Worm (Caenorhabditis elegans) whole organism, L2 larva: ENCODE results near the gene F26C11.1.
A peak's percentile ranks its signal among the peaks of the same experiment; 100 is the strongest.

Experiments used
- C34F6.9 ChIP-seq: fragments of 150-350 bp; optimal IDR thresholded peaks from 2 replicates; lab custom pipeline; 2014; ENCODE audit warnings: missing biosample characterization, missing genetic modification characterization
- R02D3.7 ChIP-seq: fragments of 150-350 bp; optimal IDR thresholded peaks from 2 replicates; lab custom pipeline; 2014; ENCODE audit warnings: missing biosample characterization, missing genetic modification characterization
- Y55F3AM.14 ChIP-seq: fragments of 200-800 bp; sonication (Bioruptor generic); optimal IDR thresholded peaks from 2 replicates; lab custom pipeline; 2018; ENCODE audit warnings: mild to moderate bottlenecking, missing genetic modification characterization, missing compliant biosample characterization
- alr-1 ChIP-seq: fragments of 150-350 bp; optimal IDR thresholded peaks from 2 replicates; lab custom pipeline; 2014; ENCODE audit warnings: missing biosample characterization, missing genetic modification characterization
- aly-2 ChIP-seq: fragments of 150-350 bp; optimal IDR thresholded peaks from 2 replicates; lab custom pipeline; 2014; ENCODE audit warnings: missing biosample characterization, missing genetic modification characterization
- ama-1 ChIP-seq: fragments of 150-350 bp; optimal IDR thresholded peaks from 2 replicates; lab custom pipeline; 2018; ENCODE audit warnings: inconsistent platforms
- blmp-1 ChIP-seq: sonication (generic microtip); optimal IDR thresholded peaks from 2 replicates; lab custom pipeline; 2017; ENCODE audit warnings: missing genetic modification characterization, mild to moderate bottlenecking, missing compliant biosample characterization, antibody characterized with exemption, moderate library complexity; ENCODE audit not compliant: insufficient read depth
- ceh-16 ChIP-seq: fragments of 150-350 bp; optimal IDR thresholded peaks from 2 replicates; lab custom pipeline; 2014; ENCODE audit warnings: missing biosample characterization, missing genetic modification characterization
- crh-2 ChIP-seq: sonication (generic microtip); optimal IDR thresholded peaks from 2 replicates; lab custom pipeline; 2017; ENCODE audit warnings: missing biosample characterization, missing genetic modification characterization
- dmd-4 ChIP-seq: sonication (generic microtip); optimal IDR thresholded peaks from 2 replicates; lab custom pipeline; 2017; ENCODE audit warnings: missing biosample characterization, missing genetic modification characterization
- egl-27 ChIP-seq: sonication (generic microtip); optimal IDR thresholded peaks from 3 replicates; lab custom pipeline; 2017; ENCODE audit warnings: missing biosample characterization, missing genetic modification reagents, missing genetic modification characterization
- elt-1 ChIP-seq: fragments of 150-350 bp; optimal IDR thresholded peaks from 2 replicates; lab custom pipeline; 2014; ENCODE audit warnings: missing biosample characterization, missing genetic modification characterization
- elt-3 ChIP-seq: sonication (generic microtip); optimal IDR thresholded peaks from 2 replicates; lab custom pipeline; 2017; ENCODE audit warnings: missing biosample characterization, missing genetic modification characterization
- fos-1 ChIP-seq: fragments of 150-350 bp; optimal IDR thresholded peaks from 2 replicates; lab custom pipeline; 2014; ENCODE audit warnings: missing biosample characterization, missing genetic modification characterization
- gmeb-1 ChIP-seq: fragments of 150-350 bp; optimal IDR thresholded peaks from 2 replicates; lab custom pipeline; 2014; ENCODE audit warnings: missing biosample characterization, missing genetic modification characterization
- lin-11 ChIP-seq: fragments of 150-350 bp; sonication (generic microtip); optimal IDR thresholded peaks from 2 replicates; lab custom pipeline; 2014; ENCODE audit warnings: missing biosample characterization, missing genetic modification characterization, inconsistent platforms, mixed read lengths
- lin-13 ChIP-seq: fragments of 150-350 bp; optimal IDR thresholded peaks from 2 replicates; lab custom pipeline; 2014; ENCODE audit warnings: missing biosample characterization, missing genetic modification reagents, missing genetic modification characterization
- lin-39 ChIP-seq: fragments of 150-350 bp; optimal IDR thresholded peaks from 2 replicates; lab custom pipeline; 2014; ENCODE audit warnings: missing biosample characterization, missing genetic modification reagents, missing genetic modification characterization
- lsy-2 ChIP-seq, 2 experiments: fragments of 150-350 bp in 1 of 2; sonication (generic microtip) in 1 of 2; optimal IDR thresholded peaks; 2 replicates each; lab custom pipeline; 2014 to 2017; ENCODE audit warnings: missing biosample characterization in 2 of 2, missing genetic modification characterization in 2 of 2
- mab-5 ChIP-seq: fragments of 150-350 bp; optimal IDR thresholded peaks from 2 replicates; lab custom pipeline; 2014; ENCODE audit warnings: missing biosample characterization, missing genetic modification characterization
- mbf-1 ChIP-seq: sonication (generic microtip); optimal IDR thresholded peaks from 2 replicates; lab custom pipeline; 2017; ENCODE audit warnings: missing biosample characterization, missing genetic modification characterization
- mdl-1 ChIP-seq, 2 experiments: fragments of 150-350 bp in 1 of 2; sonication (generic microtip) in 1 of 2; optimal IDR thresholded peaks; 2 replicates each; lab custom pipeline; 2017; ENCODE audit warnings: missing biosample characterization in 2 of 2, missing genetic modification characterization in 2 of 2
- nhr-11 ChIP-seq: fragments of 150-350 bp; optimal IDR thresholded peaks from 2 replicates; lab custom pipeline; 2014; ENCODE audit warnings: missing biosample characterization, missing genetic modification characterization
- nhr-12 ChIP-seq: fragments of 150-350 bp; optimal IDR thresholded peaks from 2 replicates; lab custom pipeline; 2014; ENCODE audit warnings: missing biosample characterization, missing genetic modification characterization
- nhr-129 ChIP-seq: fragments of 150-350 bp; optimal IDR thresholded peaks from 2 replicates; lab custom pipeline; 2014; ENCODE audit warnings: missing biosample characterization, missing genetic modification characterization
- nhr-23 ChIP-seq: fragments of 150-350 bp; optimal IDR thresholded peaks from 2 replicates; lab custom pipeline; 2014; ENCODE audit warnings: missing biosample characterization, missing genetic modification reagents, missing genetic modification characterization
- nhr-237 ChIP-seq: fragments of 150-350 bp; optimal IDR thresholded peaks from 2 replicates; lab custom pipeline; 2014; ENCODE audit warnings: missing biosample characterization, missing genetic modification characterization
- nhr-25 ChIP-seq: fragments of 150-350 bp; sonication (generic microtip); optimal IDR thresholded peaks from 3 replicates; lab custom pipeline; 2014; ENCODE audit warnings: missing biosample characterization, missing genetic modification characterization
- nhr-6 ChIP-seq: fragments of 150-350 bp; optimal IDR thresholded peaks from 2 replicates; lab custom pipeline; 2014; ENCODE audit warnings: missing biosample characterization, missing genetic modification characterization
- sem-4 ChIP-seq: fragments of 150-350 bp; optimal IDR thresholded peaks from 2 replicates; lab custom pipeline; 2014; ENCODE audit warnings: missing biosample characterization, missing genetic modification reagents, missing genetic modification characterization
- skn-1 ChIP-seq: sonication (generic microtip); optimal IDR thresholded peaks from 2 replicates; lab custom pipeline; 2017; ENCODE audit warnings: missing biosample characterization, missing genetic modification characterization
- sma-3 ChIP-seq: sonication (generic microtip); optimal IDR thresholded peaks from 2 replicates; lab custom pipeline; 2016; ENCODE audit warnings: missing genetic modification reagents, missing genetic modification characterization, missing compliant biosample characterization
- sma-9 ChIP-seq, 2 experiments: fragments of 150-350 bp in 1 of 2; sonication (generic microtip) in 1 of 2; optimal IDR thresholded peaks; 2 replicates each; lab custom pipeline; 2014 to 2016; ENCODE audit warnings: missing genetic modification characterization in 2 of 2, mild to moderate bottlenecking in 1 of 2, missing biosample characterization in 1 of 2, missing compliant biosample characterization in 1 of 2, missing genetic modification reagents in 1 of 2, moderate library complexity in 1 of 2
- snpc-4 ChIP-seq: fragments of 150-350 bp; optimal IDR thresholded peaks from 2 replicates; lab custom pipeline; 2014; ENCODE audit warnings: missing biosample characterization, missing genetic modification characterization
- unc-39 ChIP-seq: fragments of 150-350 bp; optimal IDR thresholded peaks from 2 replicates; lab custom pipeline; 2014; ENCODE audit warnings: missing biosample characterization, missing genetic modification characterization
- unc-55 ChIP-seq: fragments of 150-350 bp; sonication (generic microtip); optimal IDR thresholded peaks from 3 replicates; lab custom pipeline; 2014; ENCODE audit warnings: missing biosample characterization, missing genetic modification reagents, missing genetic modification characterization
- unc-62 ChIP-seq: fragments of 150-350 bp; optimal IDR thresholded peaks from 2 replicates; lab custom pipeline; 2014; ENCODE audit warnings: missing biosample characterization, missing genetic modification reagents, missing genetic modification characterization
- zag-1 ChIP-seq: fragments of 150-350 bp; optimal IDR thresholded peaks from 2 replicates; lab custom pipeline; 2014; ENCODE audit warnings: missing biosample characterization, missing genetic modification characterization
- ztf-1 ChIP-seq: fragments of 200-800 bp; sonication (Bioruptor generic); conservative IDR thresholded peaks from 2 replicates; pipeline ENCODE4 v1.3.6; 2022; ENCODE audit warnings: missing genetic modification characterization, missing compliant biosample characterization
- ztf-11 ChIP-seq: sonication (generic microtip); optimal IDR thresholded peaks from 2 replicates; lab custom pipeline; 2017; ENCODE audit warnings: missing biosample characterization, missing genetic modification characterization

Gene F26C11.1

DNA sequence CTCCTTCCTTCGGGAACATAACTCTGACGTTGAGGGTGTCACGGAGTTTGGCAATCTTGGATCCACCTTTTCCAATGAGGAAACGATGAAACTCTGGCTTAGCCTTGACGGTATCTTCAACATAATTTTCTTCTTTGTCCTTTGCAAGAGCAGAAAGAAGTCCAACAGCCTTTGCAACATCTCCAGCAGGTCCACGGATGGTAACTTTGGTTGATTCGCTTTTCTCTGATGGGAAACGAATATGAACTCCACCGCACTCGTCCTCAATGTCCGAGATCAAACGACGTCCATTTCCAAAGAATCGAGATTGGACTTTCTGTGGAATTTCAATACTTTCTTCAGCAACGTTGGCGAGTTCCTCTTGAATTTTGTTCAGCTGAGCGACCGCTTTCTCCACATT, 6.0 kb upstream of the F26C11.1 start:
- TF ChIP-seq crh-2 (tag; lab: Kevin White, UChicago): no peak
- TF ChIP-seq blmp-1: no peak
- TF ChIP-seq mab-5 (tag; lab: Kevin White, UChicago): no peak
- no peak for TF ChIP-seq R02D3.7 (tag; lab: Kevin White, UChicago)
- TF ChIP-seq ama-1: no peak
- TF ChIP-seq Y55F3AM.14 (GFP tag; lab: Kevin White, UChicago): no peak
- TF ChIP-seq alr-1 (tag; lab: Kevin White, UChicago): no peak
- TF ChIP-seq C34F6.9 (tag; lab: Kevin White, UChicago): no peak
- no peak for TF ChIP-seq aly-2 (tag; lab: Kevin White, UChicago)
- no peak for TF ChIP-seq mdl-1 (tag; optimal IDR thresholded peaks at IDR 0.05; lab: Kevin White, UChicago)
- TF ChIP-seq mbf-1 (tag; lab: Kevin White, UChicago): no peak
- no peak for TF ChIP-seq skn-1 (tag; lab: Kevin White, UChicago)
- TF ChIP-seq fos-1 (tag; lab: Kevin White, UChicago): no peak
- TF ChIP-seq ceh-16 (tag; lab: Kevin White, UChicago): no peak
- no peak for TF ChIP-seq sem-4 (tag; lab: Kevin White, UChicago)
- no peak for TF ChIP-seq nhr-23 (tag; lab: Kevin White, UChicago)
- TF ChIP-seq lin-39 (tag; lab: Kevin White, UChicago): no peak
- TF ChIP-seq elt-3: no peak
- no peak for TF ChIP-seq lsy-2 (tag; optimal IDR thresholded peaks at IDR 0.05; lab: Kevin White, UChicago)
- no peak for TF ChIP-seq ztf-1 (GFP tag; lab: Robert Waterston, UW)

DNA sequence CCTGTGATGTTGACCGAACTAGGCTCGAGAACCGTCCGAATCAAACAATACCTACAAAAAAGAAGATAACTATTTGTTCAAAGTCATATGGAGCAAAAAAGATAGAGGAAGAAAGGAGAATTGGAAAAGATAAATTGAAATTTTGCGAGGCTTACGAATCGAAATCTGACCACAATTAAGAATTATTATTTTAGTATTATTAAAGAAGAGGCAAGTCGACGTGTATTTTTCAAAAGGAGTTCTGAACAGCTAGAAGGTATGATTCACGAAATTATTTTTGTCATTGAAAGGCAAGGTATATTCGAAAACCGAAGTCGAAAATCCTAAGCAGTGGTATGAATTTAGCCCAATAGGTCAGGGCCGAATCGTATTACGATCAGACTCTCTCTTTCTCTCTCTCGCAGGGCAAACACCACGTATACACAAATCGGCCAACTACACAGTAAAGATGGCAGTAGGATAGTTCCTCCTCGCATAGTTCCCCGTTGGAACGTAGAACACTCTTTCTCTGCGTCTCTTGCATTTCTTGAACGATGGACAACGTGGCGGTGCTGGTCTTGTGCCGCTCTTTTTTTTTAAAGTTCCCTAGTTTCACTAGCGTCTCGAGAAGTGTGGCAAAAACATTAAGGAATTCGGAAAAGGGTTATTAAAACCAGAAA, 3.4 kb upstream of the F26C11.1 start, which contains the start of gene vgln-1:
vgln-1 (minus strand) TSS at position 51 of the 659 bp plus-strand sequence.
- no peak for TF ChIP-seq ceh-16 (tag; lab: Kevin White, UChicago)
- no peak for TF ChIP-seq sem-4 (tag; lab: Kevin White, UChicago)
- TF ChIP-seq nhr-23 (tag; lab: Kevin White, UChicago): no peak
- TF ChIP-seq lin-39 (tag; lab: Kevin White, UChicago): no peak
- peak; percentile 41 for TF ChIP-seq crh-2 (tag; lab: Kevin White, UChicago)
- no peak for TF ChIP-seq lin-11 (tag; lab: Kevin White, UChicago)
- no peak for TF ChIP-seq nhr-237
- TF ChIP-seq unc-62: no peak
- no peak for TF ChIP-seq C34F6.9 (tag; lab: Kevin White, UChicago)
- TF ChIP-seq nhr-6 (tag; lab: Kevin White, UChicago): no peak
- TF ChIP-seq ama-1: no peak
- TF ChIP-seq nhr-129 (tag; lab: Kevin White, UChicago): peak; percentile 49
- no peak for TF ChIP-seq R02D3.7 (tag; lab: Kevin White, UChicago)
- TF ChIP-seq lsy-2 (tag; optimal IDR thresholded peaks at IDR 0.05; lab: Kevin White, UChicago): peak in 1 of 2 experiments; percentile 26
- no peak for TF ChIP-seq blmp-1
- no peak for TF ChIP-seq ztf-11
- peak; percentile 39 for TF ChIP-seq nhr-25

- no peak for TF ChIP-seq nhr-6 (tag; lab: Kevin White, UChicago)
- TF ChIP-seq lin-11 (tag; lab: Kevin White, UChicago): no peak
- no peak for TF ChIP-seq aly-2 (tag; lab: Kevin White, UChicago)
- no peak for TF ChIP-seq Y55F3AM.14 (GFP tag; lab: Kevin White, UChicago)
- TF ChIP-seq egl-27 (tag; lab: Kevin White, UChicago): peak; percentile 18
- peak; percentile 83 for TF ChIP-seq elt-1 (tag; lab: Kevin White, UChicago)
- no peak for TF ChIP-seq mdl-1 (tag; optimal IDR thresholded peaks at IDR 0.05; lab: Kevin White, UChicago)
- TF ChIP-seq nhr-12 (tag; lab: Kevin White, UChicago): no peak
- no peak for TF ChIP-seq zag-1
- TF ChIP-seq fos-1 (tag; lab: Kevin White, UChicago): peak; percentile 70
- peak; percentile 79 for TF ChIP-seq sma-9 (GFP tag; optimal IDR thresholded peaks at IDR 0.05; lab: Kevin White, UChicago)
- TF ChIP-seq sma-9 (tag; optimal IDR thresholded peaks at IDR 0.05; lab: Kevin White, UChicago): no peak
- TF ChIP-seq snpc-4 (tag; lab: Kevin White, UChicago): no peak
- TF ChIP-seq ceh-16 (tag; lab: Kevin White, UChicago): peak; percentile 83
These were observed 2.7 kb upstream of the F26C11.1 start for ce11 chrII:9891823-9892222.

DNA sequence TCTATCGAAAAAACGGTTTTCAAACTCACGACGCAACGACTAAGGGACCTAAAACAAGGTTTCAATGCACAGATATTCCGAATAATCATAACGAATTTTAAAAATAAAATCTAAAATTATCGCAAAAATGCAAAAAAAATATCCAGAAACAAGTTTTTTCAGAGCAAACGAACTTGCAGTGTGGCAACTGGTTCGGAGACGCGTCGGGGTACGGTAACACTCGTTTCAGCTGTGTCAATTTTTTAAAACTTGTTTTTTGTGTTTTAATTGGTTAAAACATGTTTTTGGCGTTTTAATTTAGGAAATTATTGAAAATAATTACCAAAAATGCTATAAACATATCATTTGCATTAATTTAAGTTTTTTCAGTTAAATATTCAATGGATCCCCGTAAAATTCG, 2.1 kb upstream of the F26C11.1 start, which contains the start of gene C08H9.16:
C08H9.16 (plus strand) TSS at position 370 of the 400 bp plus-strand sequence.
- TF ChIP-seq lin-11 (tag; lab: Kevin White, UChicago) (no peak), ama-1 (no peak), nhr-129 (tag; lab: Kevin White, UChicago) (peak; percentile 48), zag-1 (no peak), egl-27 (tag; lab: Kevin White, UChicago) (no peak), sma-3 (peak; percentile 53), skn-1 (tag; lab: Kevin White, UChicago) (no peak), nhr-6 (tag; lab: Kevin White, UChicago) (no peak), fos-1 (tag; lab: Kevin White, UChicago) (peak; percentile 6), R02D3.7 (tag; lab: Kevin White, UChicago) (no peak), ceh-16 (tag; lab: Kevin White, UChicago) (no peak), gmeb-1 (peak; percentile 53), sem-4 (tag; lab: Kevin White, UChicago) (peak; percentile 53), unc-39 (no peak), unc-62 (no peak), crh-2 (tag; lab: Kevin White, UChicago) (peak; percentile 48), sma-9 (GFP tag; optimal IDR thresholded peaks at IDR 0.05; lab: Kevin White, UChicago) (peak; percentile 34), sma-9 (tag; optimal IDR thresholded peaks at IDR 0.05; lab: Kevin White, UChicago) (no peak), dmd-4 (tag; lab: Kevin White, UChicago) (no peak), nhr-11 (tag; lab: Kevin White, UChicago) (no peak), lin-13 (GFP tag; lab: Kevin White, UChicago) (peak; percentile 15), ztf-1 (GFP tag; lab: Robert Waterston, UW) (no peak), unc-55 (peak; percentile 74), elt-1 (tag; lab: Kevin White, UChicago) (no peak), aly-2 (tag; lab: Kevin White, UChicago) (no peak), nhr-23 (tag; lab: Kevin White, UChicago) (no peak), nhr-12 (tag; lab: Kevin White, UChicago) (no peak), lin-39 (tag; lab: Kevin White, UChicago) (no peak), Y55F3AM.14 (GFP tag; lab: Kevin White, UChicago) (no peak)
